Worm (Caenorhabditis elegans) whole organism, L2 larva: ENCODE measurements around the gene W01G7.4.

Experiments used
- C34F6.9 ChIP-seq: fragments of 150-350 bp; optimal IDR thresholded peaks from 2 replicates; lab custom pipeline; 2014; ENCODE audit warnings: missing biosample characterization, missing genetic modification characterization
- F13H6.1 ChIP-seq: sonication (generic microtip); optimal IDR thresholded peaks from 2 replicates; lab custom pipeline; 2016; ENCODE audit warnings: missing genetic modification characterization, missing compliant biosample characterization
- Y55F3AM.14 ChIP-seq: fragments of 200-800 bp; sonication (Bioruptor generic); optimal IDR thresholded peaks from 2 replicates; lab custom pipeline; 2018; ENCODE audit warnings: mild to moderate bottlenecking, missing genetic modification characterization, missing compliant biosample characterization
- ZK546.5 ChIP-seq: sonication (generic microtip); optimal IDR thresholded peaks from 2 replicates; lab custom pipeline; 2017; ENCODE audit warnings: missing biosample characterization, missing genetic modification characterization
- alr-1 ChIP-seq: fragments of 150-350 bp; optimal IDR thresholded peaks from 2 replicates; lab custom pipeline; 2014; ENCODE audit warnings: missing biosample characterization, missing genetic modification characterization
- aly-2 ChIP-seq: fragments of 150-350 bp; optimal IDR thresholded peaks from 2 replicates; lab custom pipeline; 2014; ENCODE audit warnings: missing biosample characterization, missing genetic modification characterization
- ama-1 ChIP-seq: fragments of 150-350 bp; optimal IDR thresholded peaks from 2 replicates; lab custom pipeline; 2018; ENCODE audit warnings: inconsistent platforms
- blmp-1 ChIP-seq: sonication (generic microtip); optimal IDR thresholded peaks from 2 replicates; lab custom pipeline; 2017; ENCODE audit warnings: missing genetic modification characterization, mild to moderate bottlenecking, missing compliant biosample characterization, antibody characterized with exemption, moderate library complexity; ENCODE audit not compliant: insufficient read depth
- ceh-16 ChIP-seq: fragments of 150-350 bp; optimal IDR thresholded peaks from 2 replicates; lab custom pipeline; 2014; ENCODE audit warnings: missing biosample characterization, missing genetic modification characterization
- ceh-82 ChIP-seq: fragments of 150-350 bp; optimal IDR thresholded peaks from 2 replicates; lab custom pipeline; 2014; ENCODE audit warnings: missing biosample characterization, missing genetic modification characterization
- crh-2 ChIP-seq: sonication (generic microtip); optimal IDR thresholded peaks from 2 replicates; lab custom pipeline; 2017; ENCODE audit warnings: missing biosample characterization, missing genetic modification characterization
- dmd-4 ChIP-seq: sonication (generic microtip); optimal IDR thresholded peaks from 2 replicates; lab custom pipeline; 2017; ENCODE audit warnings: missing biosample characterization, missing genetic modification characterization
- elt-1 ChIP-seq: fragments of 150-350 bp; optimal IDR thresholded peaks from 2 replicates; lab custom pipeline; 2014; ENCODE audit warnings: missing biosample characterization, missing genetic modification characterization
- fos-1 ChIP-seq: fragments of 150-350 bp; optimal IDR thresholded peaks from 2 replicates; lab custom pipeline; 2014; ENCODE audit warnings: missing biosample characterization, missing genetic modification characterization
- gmeb-1 ChIP-seq: fragments of 150-350 bp; optimal IDR thresholded peaks from 2 replicates; lab custom pipeline; 2014; ENCODE audit warnings: missing biosample characterization, missing genetic modification characterization
- lin-11 ChIP-seq: fragments of 150-350 bp; sonication (generic microtip); optimal IDR thresholded peaks from 2 replicates; lab custom pipeline; 2014; ENCODE audit warnings: missing biosample characterization, missing genetic modification characterization, inconsistent platforms, mixed read lengths
- lin-13 ChIP-seq: fragments of 150-350 bp; optimal IDR thresholded peaks from 2 replicates; lab custom pipeline; 2014; ENCODE audit warnings: missing biosample characterization, missing genetic modification reagents, missing genetic modification characterization
- lin-39 ChIP-seq: fragments of 150-350 bp; optimal IDR thresholded peaks from 2 replicates; lab custom pipeline; 2014; ENCODE audit warnings: missing biosample characterization, missing genetic modification reagents, missing genetic modification characterization
- lsy-2 ChIP-seq, 2 experiments: fragments of 150-350 bp in 1 of 2; sonication (generic microtip) in 1 of 2; optimal IDR thresholded peaks; 2 replicates each; lab custom pipeline; 2014 to 2017; ENCODE audit warnings: missing biosample characterization in 2 of 2, missing genetic modification characterization in 2 of 2
- mab-5 ChIP-seq: fragments of 150-350 bp; optimal IDR thresholded peaks from 2 replicates; lab custom pipeline; 2014; ENCODE audit warnings: missing biosample characterization, missing genetic modification characterization
- mbf-1 ChIP-seq: sonication (generic microtip); optimal IDR thresholded peaks from 2 replicates; lab custom pipeline; 2017; ENCODE audit warnings: missing biosample characterization, missing genetic modification characterization
- mdl-1 ChIP-seq, 2 experiments: fragments of 150-350 bp in 1 of 2; sonication (generic microtip) in 1 of 2; optimal IDR thresholded peaks; 2 replicates each; lab custom pipeline; 2017; ENCODE audit warnings: missing biosample characterization in 2 of 2, missing genetic modification characterization in 2 of 2
- nhr-10 ChIP-seq: sonication (generic microtip); optimal IDR thresholded peaks from 2 replicates; lab custom pipeline; 2017; ENCODE audit warnings: missing biosample characterization, missing genetic modification characterization
- nhr-11 ChIP-seq: fragments of 150-350 bp; optimal IDR thresholded peaks from 2 replicates; lab custom pipeline; 2014; ENCODE audit warnings: missing biosample characterization, missing genetic modification characterization
- nhr-12 ChIP-seq: fragments of 150-350 bp; optimal IDR thresholded peaks from 2 replicates; lab custom pipeline; 2014; ENCODE audit warnings: missing biosample characterization, missing genetic modification characterization
- nhr-129 ChIP-seq: fragments of 150-350 bp; optimal IDR thresholded peaks from 2 replicates; lab custom pipeline; 2014; ENCODE audit warnings: missing biosample characterization, missing genetic modification characterization
- nhr-21 ChIP-seq: fragments of 150-350 bp; optimal IDR thresholded peaks from 2 replicates; lab custom pipeline; 2014; ENCODE audit warnings: missing biosample characterization, missing genetic modification characterization
- nhr-23 ChIP-seq: fragments of 150-350 bp; optimal IDR thresholded peaks from 2 replicates; lab custom pipeline; 2014; ENCODE audit warnings: missing biosample characterization, missing genetic modification reagents, missing genetic modification characterization
- nhr-25 ChIP-seq: fragments of 150-350 bp; sonication (generic microtip); optimal IDR thresholded peaks from 3 replicates; lab custom pipeline; 2014; ENCODE audit warnings: missing biosample characterization, missing genetic modification characterization
- nhr-6 ChIP-seq: fragments of 150-350 bp; optimal IDR thresholded peaks from 2 replicates; lab custom pipeline; 2014; ENCODE audit warnings: missing biosample characterization, missing genetic modification characterization
- peb-1 ChIP-seq: fragments of 150-350 bp; optimal IDR thresholded peaks from 2 replicates; lab custom pipeline; 2014; ENCODE audit warnings: missing biosample characterization, missing genetic modification characterization
- sem-4 ChIP-seq: fragments of 150-350 bp; optimal IDR thresholded peaks from 2 replicates; lab custom pipeline; 2014; ENCODE audit warnings: missing biosample characterization, missing genetic modification reagents, missing genetic modification characterization
- skn-1 ChIP-seq: sonication (generic microtip); optimal IDR thresholded peaks from 2 replicates; lab custom pipeline; 2017; ENCODE audit warnings: missing biosample characterization, missing genetic modification characterization
- sma-3 ChIP-seq: sonication (generic microtip); optimal IDR thresholded peaks from 2 replicates; lab custom pipeline; 2016; ENCODE audit warnings: missing genetic modification reagents, missing genetic modification characterization, missing compliant biosample characterization
- sma-9 ChIP-seq, 2 experiments: fragments of 150-350 bp in 1 of 2; sonication (generic microtip) in 1 of 2; optimal IDR thresholded peaks; 2 replicates each; lab custom pipeline; 2014 to 2016; ENCODE audit warnings: missing genetic modification characterization in 2 of 2, mild to moderate bottlenecking in 1 of 2, missing biosample characterization in 1 of 2, missing compliant biosample characterization in 1 of 2, missing genetic modification reagents in 1 of 2, moderate library complexity in 1 of 2
- snpc-4 ChIP-seq: fragments of 150-350 bp; optimal IDR thresholded peaks from 2 replicates; lab custom pipeline; 2014; ENCODE audit warnings: missing biosample characterization, missing genetic modification characterization
- unc-39 ChIP-seq: fragments of 150-350 bp; optimal IDR thresholded peaks from 2 replicates; lab custom pipeline; 2014; ENCODE audit warnings: missing biosample characterization, missing genetic modification characterization
- unc-55 ChIP-seq: fragments of 150-350 bp; sonication (generic microtip); optimal IDR thresholded peaks from 3 replicates; lab custom pipeline; 2014; ENCODE audit warnings: missing biosample characterization, missing genetic modification reagents, missing genetic modification characterization
- unc-62 ChIP-seq: fragments of 150-350 bp; optimal IDR thresholded peaks from 2 replicates; lab custom pipeline; 2014; ENCODE audit warnings: missing biosample characterization, missing genetic modification reagents, missing genetic modification characterization
- zag-1 ChIP-seq: fragments of 150-350 bp; optimal IDR thresholded peaks from 2 replicates; lab custom pipeline; 2014; ENCODE audit warnings: missing biosample characterization, missing genetic modification characterization
- ztf-1 ChIP-seq: fragments of 200-800 bp; sonication (Bioruptor generic); conservative IDR thresholded peaks from 2 replicates; pipeline ENCODE4 v1.3.6; 2022; ENCODE audit warnings: missing genetic modification characterization, missing compliant biosample characterization
- ztf-11 ChIP-seq: sonication (generic microtip); optimal IDR thresholded peaks from 2 replicates; lab custom pipeline; 2017; ENCODE audit warnings: missing biosample characterization, missing genetic modification characterization
- ztf-4 ChIP-seq: fragments of 150-350 bp; optimal IDR thresholded peaks from 2 replicates; lab custom pipeline; 2014; ENCODE audit warnings: missing biosample characterization, missing genetic modification characterization

The W01G7.4 gene

DNA sequence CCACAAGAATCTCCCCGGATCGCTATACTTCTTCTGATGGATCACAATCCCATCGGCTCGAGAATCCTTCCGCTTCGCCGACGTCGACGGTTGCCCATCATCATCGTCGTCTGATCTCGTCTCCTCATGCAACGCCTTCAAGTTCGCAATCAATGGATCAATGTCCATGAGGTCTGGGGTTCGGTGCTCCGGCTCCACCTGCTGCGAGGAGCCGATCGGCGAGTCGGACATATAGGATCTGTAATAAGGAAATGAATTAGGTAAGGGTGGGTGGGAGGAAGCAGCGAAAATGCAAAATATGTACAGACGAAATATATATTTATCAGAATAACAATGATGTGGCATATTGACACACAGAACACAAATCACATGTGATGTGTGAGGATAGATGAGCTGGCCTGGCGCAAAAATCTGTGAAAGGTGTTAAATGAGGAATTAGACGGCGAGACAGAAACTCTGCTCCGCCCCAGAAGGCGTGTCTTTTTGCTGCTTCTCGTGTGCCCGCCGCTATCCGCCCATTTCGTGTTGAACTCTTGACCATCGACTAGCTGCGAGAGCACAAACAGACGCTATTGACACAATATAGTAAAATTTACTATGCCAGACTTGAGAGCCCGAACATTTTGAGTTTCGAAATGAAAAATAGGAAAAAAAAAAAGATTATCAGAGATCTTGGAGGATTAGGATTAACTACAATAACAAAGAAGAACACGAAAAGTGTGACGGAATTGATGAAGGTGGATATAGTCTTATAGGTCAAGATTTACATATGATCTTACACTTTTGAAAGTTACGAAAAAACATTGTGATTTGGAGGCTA is 22.8 kb upstream of the W01G7.4 start:
- peak; percentile 18 for TF ChIP-seq C34F6.9
- TF ChIP-seq Y55F3AM.14 (GFP tag; lab: Kevin White, UChicago) = no peak
- TF ChIP-seq ztf-11 (tag; lab: Kevin White, UChicago) = no peak
- TF ChIP-seq nhr-10 (tag; lab: Kevin White, UChicago) = no peak
- no peak for TF ChIP-seq ztf-4 (tag; lab: Kevin White, UChicago)
- peak; percentile 26 for TF ChIP-seq crh-2 (tag; lab: Kevin White, UChicago)
- TF ChIP-seq, all 48 proteins: peak for 2

DNA sequence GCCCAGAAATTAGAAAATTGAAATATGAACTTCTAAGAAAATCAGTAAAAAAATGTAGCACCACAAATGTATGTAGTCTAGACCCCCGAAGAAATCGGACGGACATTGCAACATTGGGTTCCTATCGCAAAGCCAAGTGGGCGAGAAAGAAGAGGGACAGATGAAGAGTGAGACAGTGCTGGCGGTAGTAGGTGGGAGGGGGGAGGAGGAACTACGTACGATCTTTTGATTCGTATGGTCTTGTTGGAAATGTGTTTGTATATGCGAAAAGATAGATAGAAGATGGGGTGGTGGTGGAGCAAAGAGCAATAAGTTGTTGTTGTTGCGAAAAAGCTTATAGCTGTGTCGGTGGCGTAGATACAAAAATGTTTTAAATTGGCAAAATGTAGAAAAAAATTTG is 22.2 kb upstream of the W01G7.4 start:
- TF ChIP-seq mab-5 (tag; lab: Kevin White, UChicago) (no peak), mdl-1 (tag; optimal IDR thresholded peaks at IDR 0.05; lab: Kevin White, UChicago) (peak in 1 of 2 experiments; percentile 33), zag-1 (tag; lab: Kevin White, UChicago) (no peak), sma-3 (GFP tag; lab: Kevin White, UChicago) (peak; percentile 0), fos-1 (tag; lab: Kevin White, UChicago) (peak; percentile 32), ceh-82 (tag; lab: Kevin White, UChicago) (no peak), peb-1 (tag; lab: Kevin White, UChicago) (no peak), snpc-4 (no peak), sma-9 (GFP tag; optimal IDR thresholded peaks at IDR 0.05; lab: Kevin White, UChicago) (peak; percentile 37), sma-9 (tag; optimal IDR thresholded peaks at IDR 0.05; lab: Kevin White, UChicago) (no peak), ztf-1 (no peak), F13H6.1 (tag; lab: Kevin White, UChicago) (peak; percentile 0), mbf-1 (tag; lab: Kevin White, UChicago) (no peak), unc-55 (GFP tag; lab: Kevin White, UChicago) (no peak)

DNA sequence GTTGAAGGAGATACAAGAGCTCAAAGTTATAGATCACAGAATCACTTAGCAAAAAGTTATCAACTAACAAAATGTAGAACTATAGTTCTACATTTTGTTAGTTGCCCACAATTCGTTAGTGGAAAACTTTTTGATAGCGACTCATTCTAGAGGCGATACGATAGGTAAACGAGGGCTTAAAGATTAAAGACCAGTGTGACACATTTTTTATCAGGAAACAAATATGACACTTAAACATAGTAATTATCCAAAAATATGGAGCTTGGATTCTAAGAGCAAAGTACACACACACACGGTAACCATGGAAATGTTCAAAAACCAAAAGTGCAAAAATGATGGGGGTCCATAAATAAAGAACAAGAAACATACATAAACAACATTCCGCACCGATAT is 20.7 kb upstream of the W01G7.4 start:
- TF ChIP-seq nhr-11 (tag; lab: Kevin White, UChicago) (no peak), ama-1 (peak; percentile 37), nhr-6 (no peak), ztf-1 (no peak), nhr-25 (no peak), sem-4 (tag; lab: Kevin White, UChicago) (no peak)
- TF ChIP-seq, all 48 proteins: peak for 1

DNA sequence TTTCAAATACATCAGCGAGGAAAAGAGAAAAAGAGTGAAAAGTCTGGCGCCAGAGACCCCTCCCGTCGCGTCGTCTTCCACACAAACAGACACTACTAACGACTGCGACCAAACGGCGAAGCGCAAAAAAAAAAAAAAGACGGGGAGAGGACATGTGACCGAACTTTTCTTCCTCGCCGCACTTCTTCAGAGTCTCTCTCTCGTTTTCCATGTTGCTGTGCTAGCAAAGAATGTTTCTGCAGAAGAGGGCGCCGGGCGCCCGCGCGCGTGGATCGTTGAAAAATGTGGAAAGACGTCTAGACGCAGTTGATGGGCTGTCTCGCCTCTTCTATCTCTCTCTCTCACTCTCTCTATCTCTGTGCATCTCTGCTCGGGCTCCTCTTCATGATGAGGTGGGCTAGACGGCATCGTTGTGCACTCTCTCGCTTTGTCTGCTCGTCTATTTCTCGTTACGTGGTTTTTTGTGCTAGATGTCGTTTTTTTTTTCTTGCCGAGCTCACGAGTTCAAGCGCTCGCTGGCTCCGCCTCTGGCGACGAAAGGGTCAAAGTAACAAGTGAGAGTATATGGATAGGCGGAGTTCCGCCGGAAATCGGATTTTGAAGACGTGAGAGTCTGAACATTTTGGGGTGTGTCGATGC is 20.2 kb upstream of the W01G7.4 start:
- TF ChIP-seq unc-55 (GFP tag; lab: Kevin White, UChicago) (peak; percentile 80), ZK546.5 (tag; lab: Kevin White, UChicago) (peak; percentile 29), lsy-2 (tag; optimal IDR thresholded peaks at IDR 0.05; lab: Kevin White, UChicago) (peak; percentile 70 to 92), ceh-82 (tag; lab: Kevin White, UChicago) (peak; percentile 35), lin-39 (no peak), nhr-6 (peak; percentile 75), lin-13 (GFP tag; lab: Kevin White, UChicago) (peak; percentile 79), mab-5 (tag; lab: Kevin White, UChicago) (peak; percentile 87), nhr-10 (tag; lab: Kevin White, UChicago) (no peak), sma-9 (GFP tag; optimal IDR thresholded peaks at IDR 0.05; lab: Kevin White, UChicago) (peak; percentile 98), sma-9 (tag; optimal IDR thresholded peaks at IDR 0.05; lab: Kevin White, UChicago) (no peak), nhr-21 (peak; percentile 93), ama-1 (no peak), lin-11 (tag; lab: Kevin White, UChicago) (peak; percentile 54), nhr-12 (no peak), mdl-1 (tag; optimal IDR thresholded peaks at IDR 0.05; lab: Kevin White, UChicago) (peak; percentile 96 to 98), blmp-1 (tag; lab: Kevin White, UChicago) (peak; percentile 60), elt-1 (tag; lab: Kevin White, UChicago) (no peak), nhr-11 (tag; lab: Kevin White, UChicago) (peak; percentile 21), unc-62 (GFP tag; lab: Kevin White, UChicago) (peak; percentile 67), nhr-129 (tag; lab: Kevin White, UChicago) (peak; percentile 91), skn-1 (no peak), fos-1 (tag; lab: Kevin White, UChicago) (peak; percentile 67), ceh-16 (tag; lab: Kevin White, UChicago) (peak; percentile 74), mbf-1 (tag; lab: Kevin White, UChicago) (no peak), aly-2 (no peak), gmeb-1 (tag; lab: Kevin White, UChicago) (peak; percentile 54), nhr-23 (tag; lab: Kevin White, UChicago) (no peak), C34F6.9 (peak; percentile 84), crh-2 (tag; lab: Kevin White, UChicago) (peak; percentile 90), alr-1 (tag; lab: Kevin White, UChicago) (no peak), sem-4 (tag; lab: Kevin White, UChicago) (peak; percentile 94), dmd-4 (no peak), snpc-4 (peak; percentile 51), unc-39 (tag; lab: Kevin White, UChicago) (peak; percentile 44)
